Worm (Caenorhabditis elegans) whole organism, late embryonic: Measurements from ENCODE around the gene klp-18.

Experiments used
- ama-1 ChIP-seq: fragments of 150-350 bp; optimal IDR thresholded peaks from 2 replicates; lab custom pipeline; 2014
- ceh-22 ChIP-seq: sonication (generic microtip); optimal IDR thresholded peaks from 2 replicates; lab custom pipeline; 2017; ENCODE audit warnings: missing biosample characterization, missing genetic modification characterization
- ceh-24 ChIP-seq: sonication (generic microtip); optimal IDR thresholded peaks from 2 replicates; lab custom pipeline; 2016; ENCODE audit warnings: mild to moderate bottlenecking, missing genetic modification characterization, missing compliant biosample characterization
- dmd-4 ChIP-seq: sonication (generic microtip); optimal IDR thresholded peaks from 2 replicates; lab custom pipeline; 2016; ENCODE audit warnings: borderline replicate concordance, missing genetic modification characterization, missing compliant biosample characterization
- fkh-10 ChIP-seq: fragments of 150-350 bp; optimal IDR thresholded peaks from 2 replicates; lab custom pipeline; 2014; ENCODE audit warnings: missing biosample characterization, missing genetic modification reagents, missing genetic modification characterization
- hlh-15 ChIP-seq: sonication (generic microtip); optimal IDR thresholded peaks from 2 replicates; lab custom pipeline; 2016; ENCODE audit warnings: missing genetic modification characterization, missing compliant biosample characterization
- nhr-232 ChIP-seq: sonication (generic microtip); optimal IDR thresholded peaks from 2 replicates; lab custom pipeline; 2016; ENCODE audit warnings: missing genetic modification characterization, missing compliant biosample characterization
- pag-3 ChIP-seq: sonication (generic microtip); optimal IDR thresholded peaks from 2 replicates; lab custom pipeline; 2016; ENCODE audit warnings: missing compliant biosample characterization, missing genetic modification characterization, borderline replicate concordance
- pha-4 ChIP-seq: fragments of 150-350 bp; optimal IDR thresholded peaks from 2 replicates; lab custom pipeline; 2018; ENCODE audit warnings: missing biosample characterization, missing genetic modification reagents, missing genetic modification characterization
- sdc-2 ChIP-seq: sonication (generic microtip); optimal IDR thresholded peaks from 2 replicates; lab custom pipeline; 2016; ENCODE audit warnings: missing genotype, missing genetic modification characterization, missing compliant biosample characterization
- syd-9 ChIP-seq: sonication (generic microtip); optimal IDR thresholded peaks from 2 replicates; lab custom pipeline; 2016; ENCODE audit warnings: mild to moderate bottlenecking, missing genetic modification characterization, moderate library complexity, missing compliant biosample characterization

DNA sequence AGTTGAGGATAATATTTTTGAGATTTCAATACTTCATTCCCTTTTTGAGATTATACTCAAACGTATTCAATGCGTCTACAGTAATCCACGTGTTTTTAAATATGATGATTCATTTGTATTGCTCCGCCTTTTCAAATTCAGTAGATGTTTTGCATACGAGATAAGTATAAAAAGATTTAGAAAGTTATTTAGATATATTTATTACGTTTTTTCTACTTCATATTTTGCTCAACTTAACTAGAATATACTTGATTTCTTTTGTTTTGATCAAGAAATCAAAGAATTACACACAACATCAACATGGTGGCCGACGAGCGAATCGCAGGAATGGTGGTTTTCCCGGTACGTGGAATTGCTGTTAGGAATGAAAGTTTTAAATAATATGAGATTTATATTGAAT, 17.7 kb downstream of the klp-18 start, which contains the start of gene srx-50:
- TF ChIP-seq sdc-2 (tag; lab: Kevin White, UChicago) = no peak
- TF ChIP-seq syd-9 (tag; lab: Kevin White, UChicago) = no peak
- TF ChIP-seq dmd-4 (tag; lab: Kevin White, UChicago) = no peak
- no peak for TF ChIP-seq ama-1 (lab: Kevin White, UChicago)
- no peak for TF ChIP-seq ceh-24 (tag; lab: Kevin White, UChicago)
- TF ChIP-seq hlh-15 (tag; lab: Kevin White, UChicago) = no peak
- no peak for TF ChIP-seq fkh-10 (GFP tag; lab: Kevin White, UChicago)
- TF ChIP-seq nhr-232 = no peak
- TF ChIP-seq pag-3 (tag; lab: Kevin White, UChicago) = no peak
- no peak for TF ChIP-seq ceh-22 (tag; lab: Kevin White, UChicago)
- no peak for TF ChIP-seq pha-4 (tag; lab: Kevin White, UChicago)
